Fruit fly (Drosophila melanogaster) whole organism, prepupa: ENCODE measurements around the gene dmrt93B.
A peak's percentile ranks its signal among the peaks of the same experiment; 100 is the strongest.

Experiments
- CG10631 ChIP-seq: fragments of 200-800 bp; sonication (Bioruptor generic); optimal IDR thresholded peaks from 2 replicates; lab custom pipeline; 2016; ENCODE audit warnings: missing biosample characterization, missing genetic modification characterization
- CG10669 ChIP-seq: fragments of 200-800 bp; sonication (Bioruptor generic); optimal IDR thresholded peaks from 3 replicates; lab custom pipeline; 2018; ENCODE audit warnings: missing biosample characterization, mild to moderate bottlenecking, missing genetic modification characterization, moderate library complexity
- CG11294 ChIP-seq: fragments of 200-800 bp; sonication (Bioruptor generic); IDR thresholded peaks from 2 replicates; pipeline ENCODE4 v1.3.6; 2022; ENCODE audit warnings: missing biosample characterization, missing genetic modification characterization
- CG11762 ChIP-seq: fragments of 200-800 bp; sonication (Bioruptor generic); optimal IDR thresholded peaks from 3 replicates; lab custom pipeline; 2016; ENCODE audit warnings: missing biosample characterization, missing genetic modification characterization; ENCODE audit not compliant: insufficient read depth
- CG11902 ChIP-seq: fragments of 200-800 bp; sonication (Bioruptor generic); optimal IDR thresholded peaks from 3 replicates; lab custom pipeline; 2016; ENCODE audit warnings: missing biosample characterization, missing genetic modification characterization
- CG15336 ChIP-seq: fragments of 200-800 bp; sonication (Bioruptor generic); IDR thresholded peaks from 2 replicates; pipeline ENCODE4 v1.3.6; 2022; ENCODE audit warnings: missing biosample characterization, missing genetic modification characterization
- CG31627 ChIP-seq: fragments of 200-800 bp; sonication (Bioruptor generic); optimal IDR thresholded peaks from 3 replicates; lab custom pipeline; 2016; ENCODE audit warnings: missing biosample characterization, missing genetic modification characterization
- CG34406 ChIP-seq: fragments of 200-800 bp; sonication (Bioruptor generic); optimal IDR thresholded peaks from 3 replicates; lab custom pipeline; 2016; ENCODE audit warnings: missing biosample characterization, missing genetic modification characterization
- CG3919 ChIP-seq: fragments of 200-800 bp; sonication (Bioruptor generic); optimal IDR thresholded peaks from 3 replicates; lab custom pipeline; 2016; ENCODE audit warnings: missing biosample characterization, missing genetic modification characterization
- CG4318 ChIP-seq: fragments of 200-800 bp; sonication (Bioruptor generic); optimal IDR thresholded peaks from 3 replicates; lab custom pipeline; 2017; ENCODE audit warnings: missing biosample characterization, mild to moderate bottlenecking, missing genetic modification characterization
- CG6163 ChIP-seq: fragments of 200-800 bp; sonication (Bioruptor generic); IDR thresholded peaks from 3 replicates; pipeline ENCODE4 v1.3.6; 2022; ENCODE audit warnings: missing biosample characterization, missing genetic modification characterization
- CG6276 ChIP-seq: fragments of 200-800 bp; sonication (Bioruptor generic); optimal IDR thresholded peaks from 2 replicates; lab custom pipeline; 2017; ENCODE audit warnings: missing biosample characterization, mild to moderate bottlenecking, missing genetic modification characterization
- CG6792 ChIP-seq: fragments of 200-800 bp; sonication (Bioruptor generic); optimal IDR thresholded peaks from 3 replicates; lab custom pipeline; 2016; ENCODE audit warnings: missing biosample characterization, missing genetic modification characterization
- CG6808 ChIP-seq: fragments of 200-800 bp; sonication (Bioruptor generic); optimal IDR thresholded peaks from 3 replicates; lab custom pipeline; 2017; ENCODE audit warnings: missing biosample characterization, missing genetic modification characterization, mild to moderate bottlenecking, moderate library complexity, missing genetic modification reagents
- CG6854 ChIP-seq: fragments of 200-800 bp; sonication (Bioruptor generic); optimal IDR thresholded peaks from 2 replicates; lab custom pipeline; 2017; ENCODE audit warnings: missing biosample characterization, mild to moderate bottlenecking, missing genetic modification characterization
- CG7368 ChIP-seq: fragments of 200-800 bp; sonication (Bioruptor generic); optimal IDR thresholded peaks from 3 replicates; lab custom pipeline; 2016; ENCODE audit warnings: missing biosample characterization, missing genetic modification characterization
- CG8119 ChIP-seq: fragments of 200-800 bp; sonication (Bioruptor generic); IDR thresholded peaks from 3 replicates; pipeline ENCODE4 v1.3.6; 2022; ENCODE audit warnings: missing biosample characterization, missing genetic modification characterization
- CG8319 ChIP-seq: fragments of 200-800 bp; sonication (Bioruptor generic); optimal IDR thresholded peaks from 3 replicates; lab custom pipeline; 2016; ENCODE audit warnings: missing biosample characterization, missing genetic modification characterization
- CG8632 ChIP-seq: fragments of 200-800 bp; sonication (Bioruptor generic); optimal IDR thresholded peaks from 3 replicates; lab custom pipeline; 2016; ENCODE audit warnings: missing biosample characterization, missing genetic modification characterization
- CG9139 ChIP-seq: fragments of 200-800 bp; sonication (Bioruptor generic); optimal IDR thresholded peaks from 3 replicates; lab custom pipeline; 2017; ENCODE audit warnings: missing biosample characterization, mild to moderate bottlenecking, missing genetic modification characterization
- Eip75B ChIP-seq: fragments of 200-800 bp; sonication (Bioruptor generic); optimal IDR thresholded peaks from 3 replicates; lab custom pipeline; 2016; ENCODE audit warnings: missing biosample characterization, missing genetic modification characterization
- Eip93F ChIP-seq: fragments of 200-800 bp; sonication (Bioruptor generic); optimal IDR thresholded peaks from 2 replicates; lab custom pipeline; 2016; ENCODE audit warnings: missing biosample characterization, mild to moderate bottlenecking, missing genetic modification characterization
- Ets21C ChIP-seq: fragments of 200-800 bp; sonication (Bioruptor generic); optimal IDR thresholded peaks from 3 replicates; lab custom pipeline; 2016; ENCODE audit warnings: missing biosample characterization, missing genetic modification characterization
- Ets96B ChIP-seq: fragments of 200-800 bp; optimal IDR thresholded peaks from 2 replicates; lab custom pipeline; 2019; ENCODE audit warnings: missing biosample characterization, mild to moderate bottlenecking, missing genetic modification characterization, moderate library complexity
- Gug ChIP-seq: fragments of 200-800 bp; sonication (Bioruptor generic); IDR thresholded peaks from 2 replicates; pipeline ENCODE4 v1.3.6; 2022; ENCODE audit warnings: missing biosample characterization, missing genetic modification characterization
- Hr38 ChIP-seq: sonication (Bioruptor generic); optimal IDR thresholded peaks from 2 replicates; lab custom pipeline; 2016; ENCODE audit warnings: missing biosample characterization, missing genetic modification characterization
- Hr39 ChIP-seq: fragments of 200-800 bp; sonication (Bioruptor generic); optimal IDR thresholded peaks from 2 replicates; lab custom pipeline; 2016; ENCODE audit warnings: missing biosample characterization, missing genetic modification characterization
- Hr4 ChIP-seq: fragments of 200-800 bp; sonication (Bioruptor generic); optimal IDR thresholded peaks from 3 replicates; lab custom pipeline; 2016; ENCODE audit warnings: missing biosample characterization, missing genetic modification characterization
- Met ChIP-seq: fragments of 200-800 bp; sonication (Bioruptor generic); optimal IDR thresholded peaks from 3 replicates; lab custom pipeline; 2016; ENCODE audit warnings: missing biosample characterization, missing genetic modification characterization
- Smox ChIP-seq: fragments of 200-800 bp; sonication (Bioruptor generic); optimal IDR thresholded peaks from 3 replicates; lab custom pipeline; 2016; ENCODE audit warnings: missing biosample characterization, missing genetic modification characterization
- Sox102F ChIP-seq: fragments of 200-800 bp; sonication (Bioruptor generic); optimal IDR thresholded peaks from 2 replicates; lab custom pipeline; 2016; ENCODE audit warnings: missing biosample characterization, mild to moderate bottlenecking, missing genetic modification characterization
- Sox14 ChIP-seq: fragments of 200-800 bp; sonication (Bioruptor generic); optimal IDR thresholded peaks from 3 replicates; lab custom pipeline; 2016; ENCODE audit warnings: missing biosample characterization, missing genetic modification characterization
- achi ChIP-seq: fragments of 200-800 bp; sonication (Bioruptor generic); optimal IDR thresholded peaks from 3 replicates; lab custom pipeline; 2016; ENCODE audit warnings: missing biosample characterization, missing genetic modification characterization
- cyc ChIP-seq: fragments of 200-800 bp; sonication (Bioruptor generic); optimal IDR thresholded peaks from 3 replicates; lab custom pipeline; 2016; ENCODE audit warnings: missing biosample characterization, missing genetic modification characterization
- dac ChIP-seq: fragments of 200-800 bp; sonication (Bioruptor generic); optimal IDR thresholded peaks from 2 replicates; lab custom pipeline; 2017; ENCODE audit warnings: missing biosample characterization, mild to moderate bottlenecking, missing genetic modification characterization
- dsx ChIP-seq: fragments of 200-800 bp; optimal IDR thresholded peaks from 3 replicates; lab custom pipeline; 2019; ENCODE audit warnings: missing biosample characterization, mild to moderate bottlenecking, missing genetic modification characterization, moderate library complexity; ENCODE audit not compliant: poor library complexity, severe bottlenecking
- eg ChIP-seq: fragments of 200-800 bp; sonication (Bioruptor generic); IDR thresholded peaks from 3 replicates; pipeline ENCODE4 v1.3.6; 2022; ENCODE audit warnings: missing biosample characterization, missing genetic modification characterization
- esn ChIP-seq: fragments of 200-800 bp; sonication (Bioruptor generic); optimal IDR thresholded peaks from 2 replicates; lab custom pipeline; 2016; ENCODE audit warnings: missing biosample characterization, mild to moderate bottlenecking, missing genetic modification characterization, moderate library complexity
- fd59A ChIP-seq: fragments of 200-800 bp; sonication (Bioruptor generic); optimal IDR thresholded peaks from 2 replicates; lab custom pipeline; 2017; ENCODE audit warnings: missing biosample characterization, mild to moderate bottlenecking, missing genetic modification characterization, missing genetic modification reagents
- fd85E ChIP-seq: fragments of 200-800 bp; sonication (Bioruptor generic); optimal IDR thresholded peaks from 3 replicates; lab custom pipeline; 2016; ENCODE audit warnings: missing biosample characterization, missing genetic modification characterization
- fkh ChIP-seq: fragments of 200-800 bp; sonication (Bioruptor generic); optimal IDR thresholded peaks from 3 replicates; lab custom pipeline; 2017; ENCODE audit warnings: missing biosample characterization, mild to moderate bottlenecking, missing genetic modification characterization, moderate library complexity
- lz ChIP-seq: fragments of 200-800 bp; sonication (Bioruptor generic); optimal IDR thresholded peaks from 3 replicates; lab custom pipeline; 2016; ENCODE audit warnings: missing biosample characterization, missing genetic modification characterization
- net ChIP-seq: fragments of 200-800 bp; sonication (Bioruptor generic); optimal IDR thresholded peaks from 3 replicates; lab custom pipeline; 2016; ENCODE audit warnings: missing biosample characterization, missing genetic modification characterization
- pdm3 ChIP-seq: fragments of 200-800 bp; sonication (Bioruptor generic); optimal IDR thresholded peaks from 3 replicates; lab custom pipeline; 2016; ENCODE audit warnings: missing biosample characterization, missing genetic modification characterization
- spab ChIP-seq: fragments of 200-800 bp; sonication (Bioruptor generic); optimal IDR thresholded peaks from 2 replicates; lab custom pipeline; 2017; ENCODE audit warnings: missing biosample characterization, mild to moderate bottlenecking, missing genetic modification characterization, missing genetic modification reagents
- ss ChIP-seq, 2 experiments: fragments of 200-800 bp; sonication (Bioruptor generic); optimal IDR thresholded peaks; 2 replicates in 1 of 2; 3 replicates in 1 of 2; lab custom pipeline; 2017 to 2018; ENCODE audit warnings: mild to moderate bottlenecking in 2 of 2, missing biosample characterization in 2 of 2, missing genetic modification characterization in 2 of 2, moderate library complexity in 1 of 2
- svp ChIP-seq: fragments of 200-800 bp; sonication (Bioruptor generic); peaks from one replicate; lab custom pipeline; 2016; ENCODE audit warnings: missing biosample characterization, missing genetic modification characterization
- topi ChIP-seq: fragments of 200-800 bp; sonication (Bioruptor generic); optimal IDR thresholded peaks from 3 replicates; lab custom pipeline; 2016; ENCODE audit warnings: missing biosample characterization, missing genetic modification characterization
- vri ChIP-seq: fragments of 200-800 bp; sonication (Bioruptor generic); optimal IDR thresholded peaks from 3 replicates; lab custom pipeline; 2016; ENCODE audit warnings: missing biosample characterization, mild to moderate bottlenecking, missing genetic modification characterization

Gene dmrt93B

DNA sequence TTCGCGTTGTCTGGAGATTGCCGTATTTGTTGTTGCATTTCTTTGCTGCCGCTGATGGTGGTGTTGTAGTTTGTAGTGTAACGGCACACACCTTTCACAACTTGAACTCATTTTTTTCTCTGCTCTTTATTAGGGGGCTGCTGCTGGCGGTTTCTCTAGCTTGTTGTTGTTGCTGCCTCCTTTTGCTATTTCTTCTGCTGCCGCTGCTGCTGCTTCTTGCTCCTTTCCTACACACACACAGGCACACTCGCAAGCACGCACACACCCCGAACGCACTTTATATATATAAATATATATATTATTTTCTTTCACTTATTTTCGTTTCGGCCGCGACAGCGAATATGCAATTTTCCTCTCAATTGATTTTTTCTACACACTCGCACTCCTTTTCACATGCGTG lies 23.4 kb downstream of the dmrt93B start:
- TF ChIP-seq CG6792 (GFP tag; lab: Kevin White, UChicago) (no peak), CG6276 (GFP tag; lab: Kevin White, UChicago) (no peak), CG31627 (no peak), Sox102F (GFP tag; lab: Kevin White, UChicago) (no peak), CG10669 (GFP tag; lab: Kevin White, UChicago) (no peak), spab (no peak), CG6854 (GFP tag; lab: Kevin White, UChicago) (no peak), CG8319 (GFP tag; lab: Kevin White, UChicago) (no peak), CG7368 (GFP tag; lab: Kevin White, UChicago) (no peak), Gug (GFP tag; lab: Robert Waterston, UW) (no peak), CG6163 (GFP tag; lab: Robert Waterston, UW) (no peak), Hr39 (GFP tag; lab: Kevin White, UChicago) (no peak), lz (no peak), Hr38 (GFP tag; lab: Kevin White, UChicago) (no peak), CG8119 (GFP tag; lab: Robert Waterston, UW) (no peak), Smox (GFP tag; lab: Kevin White, UChicago) (no peak), CG4318 (GFP tag; lab: Kevin White, UChicago) (no peak)

DNA sequence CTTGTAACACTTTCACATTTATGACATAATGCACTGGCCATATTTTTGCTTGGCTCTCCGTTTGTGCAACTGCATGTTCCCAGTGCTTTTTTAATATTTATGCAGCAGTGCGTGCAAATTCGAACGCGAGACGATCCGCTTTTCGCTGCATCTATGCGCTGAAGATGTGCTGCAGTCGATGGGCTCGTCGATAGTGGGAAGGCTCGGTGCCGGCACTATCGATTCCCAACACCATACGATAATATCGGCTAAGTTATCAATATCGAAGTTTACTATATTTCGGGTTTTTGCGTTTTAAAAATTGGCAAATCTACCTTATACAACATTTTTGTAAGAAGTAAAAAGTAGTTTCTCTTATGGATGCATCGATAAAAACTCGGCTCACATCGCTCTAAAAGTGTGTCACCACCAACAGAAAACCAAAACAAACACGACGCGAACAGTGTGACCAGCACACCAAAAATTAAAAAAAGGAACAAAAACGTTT lies 23.9 kb downstream of the dmrt93B start, which contains the start of gene RhoGAP93B:
Gene RhoGAP93B (minus strand): TSS at position 197 of the 487 bp plus-strand sequence.
- TF ChIP-seq Ets96B (tag; lab: Kevin White, UChicago) = peak; percentile 82
- peak; percentile 82 for TF ChIP-seq CG31627
- TF ChIP-seq pdm3 = no peak
- peak; percentile 58; the same call in 1 of the 2 replicates for TF ChIP-seq CG11294 (GFP tag; lab: Robert Waterston, UW)
- TF ChIP-seq fd85E (GFP tag; lab: Kevin White, UChicago) = no peak
- TF ChIP-seq vri (GFP tag; lab: Kevin White, UChicago) = no peak
- TF ChIP-seq Ets21C (GFP tag; lab: Kevin White, UChicago) = peak; percentile 69
- peak; percentile 93 for TF ChIP-seq CG6163 (GFP tag; lab: Robert Waterston, UW)
- peak; percentile 90 for TF ChIP-seq Hr4
- TF ChIP-seq CG6276 (GFP tag; lab: Kevin White, UChicago) = no peak
- TF ChIP-seq Smox (GFP tag; lab: Kevin White, UChicago) = no peak
- no peak for TF ChIP-seq Met (GFP tag; lab: Kevin White, UChicago)
- peak; percentile 73 for TF ChIP-seq CG15336 (GFP tag; lab: Robert Waterston, UW)
- TF ChIP-seq Hr38 (GFP tag; lab: Kevin White, UChicago) = no peak
- TF ChIP-seq CG8319 (GFP tag; lab: Kevin White, UChicago) = peak; percentile 53
- peak; percentile 88 for TF ChIP-seq eg (GFP tag; lab: Robert Waterston, UW)
- peak; percentile 90 for TF ChIP-seq esn (GFP tag; lab: Kevin White, UChicago)
- peak; percentile 74 for TF ChIP-seq CG3919 (GFP tag; lab: Kevin White, UChicago)
- TF ChIP-seq ss (GFP tag; optimal IDR thresholded peaks at IDR 0.05; lab: Kevin White, UChicago) = peak in 1 of 2 experiments; percentile 71
- TF ChIP-seq achi (GFP tag; lab: Kevin White, UChicago) = no peak
- no peak for TF ChIP-seq CG34406 (GFP tag; lab: Kevin White, UChicago)
- peak; percentile 95 for TF ChIP-seq fkh
- peak; percentile 89 for TF ChIP-seq topi (GFP tag; lab: Kevin White, UChicago)
- TF ChIP-seq Sox102F (GFP tag; lab: Kevin White, UChicago) = no peak
- peak; percentile 34 for TF ChIP-seq CG6854 (GFP tag; lab: Kevin White, UChicago)
- no peak for TF ChIP-seq Eip93F (GFP tag; lab: Kevin White, UChicago)
- peak; percentile 92 for TF ChIP-seq svp (GFP tag; lab: Kevin White, UChicago)
- peak; percentile 78 for TF ChIP-seq CG6808 (GFP tag; lab: Kevin White, UChicago)
- peak; percentile 24 for TF ChIP-seq fd59A (GFP tag; lab: Kevin White, UChicago)
- TF ChIP-seq lz = peak; percentile 84
- peak; percentile 54 for TF ChIP-seq CG8632 (GFP tag; lab: Kevin White, UChicago)
- peak; percentile 62 for TF ChIP-seq dac
- TF ChIP-seq Gug (GFP tag; lab: Robert Waterston, UW) = peak; percentile 85
- peak; percentile 66 for TF ChIP-seq CG11902
- no peak for TF ChIP-seq CG9139 (GFP tag; lab: Kevin White, UChicago)
- TF ChIP-seq cyc = peak; percentile 77
- TF ChIP-seq Eip75B (GFP tag; lab: Kevin White, UChicago) = no peak
- TF ChIP-seq dsx (GFP tag; lab: Kevin White, UChicago) = peak; percentile 69
- peak; percentile 88 for TF ChIP-seq Sox14 (GFP tag; lab: Kevin White, UChicago)
- TF ChIP-seq CG10631 = peak; percentile 86
- TF ChIP-seq net (GFP tag; lab: Kevin White, UChicago) = peak; percentile 37
- TF ChIP-seq CG11762 (GFP tag; lab: Kevin White, UChicago) = no peak
